Fruit fly (Drosophila melanogaster) Kc167 (cell line): Measurements from ENCODE around the gene spri.
"Not testable (repeated sequence)": the region's sequence is repeated elsewhere in the genome, so short reads cannot be mapped to it uniquely, and the experiment has no call there.

Experiments
- Myc ChIP-seq: fragments of >200 bp; optimal IDR thresholded peaks from 2 replicates; lab custom pipeline; 2017; ENCODE audit warnings: missing external identifiers
- Sin3A ChIP-seq: fragments of >200 bp; optimal IDR thresholded peaks from 2 replicates; lab custom pipeline; 2018; ENCODE audit warnings: missing external identifiers
- h ChIP-seq: fragments of >200 bp; optimal IDR thresholded peaks from 3 replicates; lab custom pipeline; 2018; ENCODE audit warnings: missing external identifiers
- insv ChIP-seq: fragments of >200 bp; optimal IDR thresholded peaks from 3 replicates; lab custom pipeline; 2018; ENCODE audit warnings: missing external identifiers
- psq ChIP-seq: fragments of >200 bp; optimal IDR thresholded peaks from 2 replicates; lab custom pipeline; 2017; ENCODE audit warnings: missing external identifiers
- ttk ChIP-seq: sonication (Bioruptor generic); optimal IDR thresholded peaks from 2 replicates; lab custom pipeline; 2017; ENCODE audit warnings: missing external identifiers

Gene spri

DNA sequence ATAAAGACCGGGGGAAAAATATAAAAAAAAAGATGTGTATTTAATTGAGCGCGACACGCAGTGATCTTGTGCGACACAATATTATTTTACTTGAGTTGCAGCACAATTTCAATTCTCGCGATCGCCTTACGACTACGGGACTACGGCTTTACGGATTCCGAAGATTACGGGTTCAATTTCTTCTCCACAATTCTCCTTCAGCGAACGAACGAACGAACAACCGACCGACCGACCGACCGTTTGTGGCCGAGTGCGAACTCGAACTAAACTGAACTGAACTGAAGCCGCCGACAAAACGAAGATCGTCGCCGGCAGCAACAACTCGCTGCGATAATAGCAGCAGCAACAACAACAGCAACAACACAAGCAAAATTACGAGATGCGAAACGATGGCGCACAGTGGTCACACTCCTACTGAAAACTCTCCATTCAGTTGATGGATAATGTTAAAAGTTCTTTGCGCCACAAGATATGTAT lies at the start of gene spri:
Gene spri (minus strand): TSS at position 265 of the 477 bp plus-strand sequence.
- TF ChIP-seq psq (lab: Kevin White, UChicago): no peak
- no peak for TF ChIP-seq Myc (lab: Kevin White, UChicago)
- TF ChIP-seq h (lab: Kevin White, UChicago): no peak
- TF ChIP-seq ttk (lab: Kevin White, UChicago): no peak
- TF ChIP-seq Sin3A (lab: Kevin White, UChicago): no peak
- no peak for TF ChIP-seq insv (lab: Kevin White, UChicago)

DNA sequence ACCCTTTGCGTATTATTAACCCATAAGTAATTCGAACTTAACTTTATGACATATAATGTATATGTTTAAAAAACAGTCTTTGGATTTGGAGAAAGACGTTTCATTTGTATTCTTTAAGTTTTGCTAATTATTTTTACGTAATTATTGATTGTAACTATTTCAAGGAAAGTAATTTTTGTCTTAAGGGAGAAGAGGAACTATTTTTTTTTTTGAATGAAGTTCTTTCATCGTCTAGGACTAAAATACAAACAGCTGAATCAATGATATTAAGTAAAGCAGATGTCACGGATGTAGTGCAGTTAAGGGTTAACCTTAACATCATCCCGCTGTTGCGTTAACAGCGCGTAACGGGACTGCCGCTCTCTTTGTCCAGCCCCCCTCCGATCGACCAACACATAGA lies 43.7 kb upstream of the spri start:
- TF ChIP-seq Myc (lab: Kevin White, UChicago): no peak
- TF ChIP-seq h (lab: Kevin White, UChicago): no peak
- TF ChIP-seq insv (lab: Kevin White, UChicago): no peak
- TF ChIP-seq psq (lab: Kevin White, UChicago): no peak
- no peak for TF ChIP-seq Sin3A (lab: Kevin White, UChicago)
- TF ChIP-seq ttk (lab: Kevin White, UChicago): no peak

DNA sequence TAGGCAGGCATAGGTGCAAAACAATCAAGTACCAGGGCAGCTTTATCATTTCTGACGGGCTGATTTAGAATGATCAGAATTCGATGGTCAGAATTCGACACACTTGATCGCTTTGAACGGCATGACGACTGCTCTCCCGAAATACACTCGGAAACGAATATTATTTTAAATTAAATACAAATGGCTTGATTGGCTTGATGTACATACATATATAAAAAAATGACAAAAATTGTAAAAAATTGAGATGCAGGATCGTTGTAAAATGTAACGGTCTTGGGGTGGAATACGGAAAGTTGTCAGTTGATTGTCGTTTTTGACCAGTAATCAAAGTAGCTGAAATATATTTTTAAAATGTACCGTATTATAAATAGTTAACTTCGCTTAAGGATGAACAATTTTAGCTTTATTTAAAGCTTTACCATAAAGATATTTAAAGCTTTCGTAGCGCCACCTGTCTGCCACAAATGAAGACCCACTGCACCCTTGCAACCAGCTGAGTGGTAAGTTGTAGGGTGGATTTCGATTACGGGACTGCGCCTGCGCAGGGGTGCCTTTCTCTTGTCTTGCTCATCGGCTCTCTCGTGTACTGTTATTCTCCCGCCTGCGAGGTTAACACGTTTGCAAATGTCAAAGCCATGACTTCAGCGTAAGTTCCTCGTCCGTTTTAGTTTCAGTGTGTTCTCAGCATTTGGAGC lies 42.0 kb upstream of the spri start, which contains the start of the genes CG9806 and X11Lbeta:
Gene CG9806 (minus strand): TSS at position 51 of the 695 bp plus-strand sequence.
Gene X11Lbeta (plus strand): TSS at position 676 of the 695 bp plus-strand sequence.
- TF ChIP-seq h (lab: Kevin White, UChicago): no peak
- no peak for TF ChIP-seq insv (lab: Kevin White, UChicago)
- no peak for TF ChIP-seq Sin3A (lab: Kevin White, UChicago)
- no peak for TF ChIP-seq psq (lab: Kevin White, UChicago)
- TF ChIP-seq ttk (lab: Kevin White, UChicago): no peak
- TF ChIP-seq Myc (lab: Kevin White, UChicago): no peak

DNA sequence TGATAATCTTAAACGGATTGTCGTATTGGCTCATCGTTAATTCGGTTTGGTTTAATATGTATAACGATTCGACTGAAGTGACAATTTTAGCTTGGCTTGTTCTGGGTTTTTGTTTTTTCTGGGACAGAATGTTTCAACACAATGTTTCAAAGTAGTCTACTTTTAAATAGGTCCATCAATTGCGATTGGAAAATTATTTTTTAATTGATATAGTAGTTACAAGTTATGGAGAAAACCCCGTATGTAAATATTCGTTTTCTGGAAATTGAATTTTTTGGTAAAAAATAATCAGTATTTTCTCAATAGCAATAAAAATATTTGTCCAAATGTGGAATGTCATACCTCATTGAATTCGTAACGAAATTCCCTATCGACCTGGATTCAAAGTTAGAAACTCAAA lies 37.9 kb upstream of the spri start, which contains the start of gene Rab9Db:
Gene Rab9Db (minus strand): TSS at position 101 of the 400 bp plus-strand sequence.
- TF ChIP-seq insv, Myc, ttk (lab: Kevin White, UChicago): not testable (repeated sequence)

DNA sequence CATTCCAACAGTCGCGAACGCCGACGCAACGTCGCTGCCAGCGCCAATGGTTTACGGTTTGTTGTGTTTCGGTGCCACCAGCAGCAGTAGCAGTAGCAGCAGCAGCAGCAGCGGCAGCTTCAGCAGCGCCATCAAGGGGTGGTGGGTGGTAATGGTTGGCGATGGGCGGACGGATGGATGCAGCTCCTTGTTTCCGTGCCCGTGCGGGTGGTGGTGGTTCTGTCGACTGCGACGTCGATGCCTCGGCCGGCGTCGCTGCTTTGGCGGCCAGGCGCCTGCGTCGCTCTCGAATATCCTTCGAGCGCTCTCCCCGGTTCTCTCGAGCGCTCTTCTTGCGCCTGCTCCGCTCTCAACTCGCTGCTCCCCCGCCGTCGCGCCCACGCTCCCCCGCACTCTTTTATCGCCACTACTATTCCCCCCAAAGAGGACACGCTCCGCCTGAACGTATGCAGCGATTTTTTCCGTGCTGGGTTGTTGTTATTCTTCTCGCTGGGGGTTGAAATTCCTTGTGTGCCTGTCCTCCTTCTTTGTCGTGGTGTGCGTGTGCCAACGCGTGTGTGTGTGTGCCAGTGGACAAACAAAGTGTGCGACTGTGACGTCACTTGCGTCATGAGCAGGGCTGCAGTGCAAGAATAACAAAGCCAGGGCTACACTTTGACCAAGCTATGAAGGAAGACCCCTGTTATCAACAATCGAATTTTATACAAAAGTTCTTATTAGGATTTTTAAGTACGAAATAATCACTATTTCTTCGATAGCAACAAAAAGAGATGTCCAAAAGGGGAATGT lies 36.2 kb upstream of the spri start:
- TF ChIP-seq insv (lab: Kevin White, UChicago): no peak
- no peak for TF ChIP-seq psq (lab: Kevin White, UChicago)
- no peak for TF ChIP-seq ttk (lab: Kevin White, UChicago)
- TF ChIP-seq Myc (lab: Kevin White, UChicago): no peak
- TF ChIP-seq h (lab: Kevin White, UChicago): no peak
- TF ChIP-seq Sin3A (lab: Kevin White, UChicago): no peak

DNA sequence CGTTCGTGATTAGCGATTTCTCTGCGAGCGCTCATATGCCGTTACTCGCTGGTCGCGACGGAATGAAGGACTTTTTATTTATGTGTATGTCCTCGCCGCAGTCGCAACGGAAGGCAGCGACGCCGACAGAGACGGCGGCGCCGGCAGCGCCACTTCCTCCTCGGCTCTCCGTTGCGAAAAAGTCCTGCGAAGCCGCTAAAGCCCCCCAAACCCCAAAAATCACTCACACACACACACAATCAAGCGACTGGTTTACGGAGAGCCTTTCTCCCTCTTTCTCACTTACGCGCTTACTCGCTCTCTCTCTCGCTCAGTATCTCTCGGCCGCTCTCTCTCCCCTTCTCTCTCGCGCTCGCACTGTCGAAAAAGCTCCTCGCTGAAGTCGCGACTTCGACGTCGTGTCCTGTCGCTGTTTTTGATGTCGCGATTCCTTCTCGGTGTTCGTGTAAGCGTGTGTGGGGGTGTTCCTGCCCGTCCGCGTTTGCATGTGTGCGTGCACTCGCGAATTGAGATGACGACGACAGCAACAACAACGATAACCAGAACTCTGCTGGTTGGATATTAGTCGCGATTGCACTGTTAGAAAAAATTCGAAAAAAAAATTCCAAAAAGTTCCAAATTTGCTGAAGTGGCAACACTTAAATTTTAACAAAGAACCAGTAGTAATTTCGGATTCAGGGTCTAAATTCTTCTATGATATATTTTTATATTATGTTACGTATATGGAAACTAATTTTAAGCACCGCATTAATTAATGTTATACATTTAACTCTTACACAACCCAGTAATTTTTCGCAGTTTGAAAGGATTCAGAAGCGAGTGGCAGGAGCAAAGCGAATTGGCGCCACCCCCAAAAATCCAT lies 35.2 kb upstream of the spri start, which contains the start of gene CG43347:
Gene CG43347 (minus strand): TSS at position 47 of the 862 bp plus-strand sequence.
- TF ChIP-seq insv (lab: Kevin White, UChicago) (no peak), ttk (lab: Kevin White, UChicago) (no peak), Sin3A (lab: Kevin White, UChicago) (no peak), Myc (lab: Kevin White, UChicago) (no peak), h (lab: Kevin White, UChicago) (no peak), psq (lab: Kevin White, UChicago) (no peak)

DNA sequence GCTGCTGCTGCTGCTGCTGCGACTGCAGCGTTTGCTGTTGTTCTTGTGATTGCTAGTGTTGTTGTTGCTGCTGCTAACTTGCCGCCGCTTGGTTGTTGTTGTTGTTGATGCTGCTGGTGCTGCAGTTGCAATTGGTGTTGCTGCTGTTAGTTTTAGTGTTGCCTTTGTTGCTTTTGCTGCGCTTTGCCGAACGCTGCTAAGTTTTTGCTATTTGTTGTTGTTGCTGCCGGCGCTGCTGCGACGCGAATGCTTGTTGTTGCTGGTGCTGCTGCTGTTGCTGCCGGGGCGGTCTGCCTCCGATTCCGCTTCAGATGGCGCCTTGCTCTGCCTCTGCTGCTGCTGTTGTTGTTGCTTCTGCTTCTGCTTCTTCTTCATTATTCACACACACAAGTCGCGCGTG lies 33.3 kb upstream of the spri start:
- TF ChIP-seq insv (lab: Kevin White, UChicago) (no peak), Sin3A (lab: Kevin White, UChicago) (no peak), psq (lab: Kevin White, UChicago) (no peak), h (lab: Kevin White, UChicago) (no peak), ttk (lab: Kevin White, UChicago) (no peak), Myc (lab: Kevin White, UChicago) (no peak)

DNA sequence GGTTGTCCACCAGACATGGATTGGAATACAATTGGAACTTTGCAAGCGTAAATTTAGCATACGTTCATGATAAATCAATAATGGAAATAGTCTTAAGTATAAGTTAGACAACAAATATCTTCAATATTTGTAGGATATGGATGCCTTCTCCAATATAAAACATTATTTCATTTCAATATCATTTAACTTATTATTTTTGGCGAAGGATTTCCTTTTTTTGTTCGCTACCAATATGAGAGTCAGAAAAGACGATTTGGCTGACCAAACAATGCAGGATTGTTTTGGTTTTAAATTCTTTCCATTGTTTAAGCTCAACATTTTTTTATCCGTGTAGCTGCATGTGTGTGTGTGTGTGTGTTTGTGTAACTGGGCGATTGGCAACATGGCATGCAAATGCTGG lies 30.0 kb upstream of the spri start:
- TF ChIP-seq h (lab: Kevin White, UChicago): no peak
- TF ChIP-seq ttk (lab: Kevin White, UChicago): no peak
- TF ChIP-seq insv (lab: Kevin White, UChicago): no peak
- TF ChIP-seq Myc (lab: Kevin White, UChicago): no peak
- no peak for TF ChIP-seq psq (lab: Kevin White, UChicago)
- TF ChIP-seq Sin3A (lab: Kevin White, UChicago): no peak

DNA sequence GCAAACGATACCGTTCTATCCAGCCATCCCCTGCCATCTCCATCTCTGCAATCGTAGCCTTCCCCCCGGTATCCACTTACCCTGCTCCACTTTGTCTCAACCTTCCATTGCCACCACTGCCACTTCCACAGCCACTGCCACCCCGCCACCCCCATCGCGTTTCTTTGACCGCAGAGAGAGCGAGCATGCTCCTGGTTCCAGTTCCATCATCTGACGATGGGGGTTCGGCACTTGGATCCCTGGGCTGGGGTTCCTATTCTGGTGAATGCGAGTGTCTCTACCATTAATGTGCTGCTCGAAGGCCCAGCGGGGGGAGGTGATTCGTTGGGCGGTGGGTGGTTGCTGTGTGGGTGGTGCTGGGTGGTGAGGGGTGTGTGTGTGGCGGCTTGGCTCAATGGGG lies 28.3 kb upstream of the spri start:
- TF ChIP-seq insv (lab: Kevin White, UChicago) (no peak), psq (lab: Kevin White, UChicago) (no peak), ttk (lab: Kevin White, UChicago) (no peak), Sin3A (lab: Kevin White, UChicago) (no peak), Myc (lab: Kevin White, UChicago) (no peak), h (lab: Kevin White, UChicago) (no peak)

DNA sequence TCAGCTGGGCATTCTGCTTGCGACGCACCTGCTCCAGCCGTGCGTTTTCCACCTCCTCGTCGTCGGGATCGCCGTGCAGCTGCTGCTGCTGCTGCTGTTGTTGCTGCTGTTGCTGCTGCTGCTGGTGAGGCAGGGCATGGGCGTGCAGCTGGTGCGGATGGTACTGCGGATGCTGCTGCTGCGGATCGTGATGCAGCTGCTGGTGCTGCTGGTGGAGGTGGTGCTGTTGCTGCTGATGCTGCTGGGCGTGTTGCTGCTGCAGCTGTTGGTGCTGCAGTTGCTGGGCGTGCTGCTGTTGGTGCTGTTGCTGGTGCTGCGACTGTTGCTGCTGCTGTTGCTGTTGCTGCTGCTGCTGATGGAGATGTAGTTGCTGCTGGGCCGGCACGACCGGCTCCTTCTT lies 22.4 kb upstream of the spri start:
- TF ChIP-seq h (lab: Kevin White, UChicago) (no peak), ttk (lab: Kevin White, UChicago) (no peak), insv (lab: Kevin White, UChicago) (no peak), Myc (lab: Kevin White, UChicago) (no peak), Sin3A (lab: Kevin White, UChicago) (no peak), psq (lab: Kevin White, UChicago) (no peak)
